Worm (Caenorhabditis elegans) whole organism, late embryonic: ENCODE results near the gene sre-13.

Experiments
- C08G9.2 ChIP-seq: sonication (generic microtip); optimal IDR thresholded peaks from 2 replicates; lab custom pipeline; 2016; ENCODE audit warnings: mild to moderate bottlenecking, missing genetic modification characterization, moderate library complexity, missing compliant biosample characterization
- F13H6.1 ChIP-seq: sonication (generic microtip); optimal IDR thresholded peaks from 2 replicates; lab custom pipeline; 2016; ENCODE audit warnings: missing genetic modification characterization, missing compliant biosample characterization
- ama-1 ChIP-seq: fragments of 150-350 bp; optimal IDR thresholded peaks from 2 replicates; lab custom pipeline; 2014
- fkh-10 ChIP-seq: fragments of 150-350 bp; optimal IDR thresholded peaks from 2 replicates; lab custom pipeline; 2014; ENCODE audit warnings: missing biosample characterization, missing genetic modification reagents, missing genetic modification characterization
- fkh-6 ChIP-seq: sonication (generic microtip); optimal IDR thresholded peaks from 2 replicates; lab custom pipeline; 2016; ENCODE audit warnings: missing genetic modification characterization, missing compliant biosample characterization
- lim-6 ChIP-seq: sonication (generic microtip); optimal IDR thresholded peaks from 2 replicates; lab custom pipeline; 2016; ENCODE audit warnings: missing genetic modification characterization, missing compliant biosample characterization
- pag-3 ChIP-seq: sonication (generic microtip); optimal IDR thresholded peaks from 2 replicates; lab custom pipeline; 2016; ENCODE audit warnings: missing compliant biosample characterization, missing genetic modification characterization, borderline replicate concordance
- sox-4 ChIP-seq: sonication (generic microtip); optimal IDR thresholded peaks from 2 replicates; lab custom pipeline; 2017; ENCODE audit warnings: mild to moderate bottlenecking, missing genetic modification characterization, inconsistent platforms, missing compliant biosample characterization
- unc-3 ChIP-seq, 2 experiments: fragments of 200-800 bp in 1 of 2; sonication (Bioruptor generic) in 1 of 2; sonication (generic microtip) in 1 of 2; conservative IDR thresholded peaks in 1 of 2; optimal IDR thresholded peaks in 1 of 2; 2 replicates each; pipeline versions ENCODE4 v1.3.6 to Lab custom; 2016 to 2022; ENCODE audit warnings: missing compliant biosample characterization in 2 of 2, missing genetic modification characterization in 2 of 2, missing genetic modification reagents in 1 of 2

ce11 chrII:14616402-14616801 is 20.2 kb downstream of the sre-13 start:
- TF ChIP-seq F13H6.1 (tag; lab: Kevin White, UChicago) = no peak
- no peak for TF ChIP-seq lim-6 (tag; lab: Kevin White, UChicago)
- TF ChIP-seq C08G9.2 (tag; lab: Kevin White, UChicago) = no peak
- no peak for TF ChIP-seq unc-3 (GFP tag; conservative IDR thresholded peaks at IDR 0.05; lab: Robert Waterston, UW)
- no peak for TF ChIP-seq unc-3 (tag; optimal IDR thresholded peaks at IDR 0.05; lab: Kevin White, UChicago)
- TF ChIP-seq fkh-10 = no peak
- no peak for TF ChIP-seq ama-1 (lab: Kevin White, UChicago)
- TF ChIP-seq fkh-6 = no peak
- TF ChIP-seq sox-4 (tag; lab: Kevin White, UChicago) = no peak
- TF ChIP-seq pag-3 (tag; lab: Kevin White, UChicago) = no peak
